Fruit fly (Drosophila melanogaster): ENCODE results near the gene sev.

The sev gene

DNA sequence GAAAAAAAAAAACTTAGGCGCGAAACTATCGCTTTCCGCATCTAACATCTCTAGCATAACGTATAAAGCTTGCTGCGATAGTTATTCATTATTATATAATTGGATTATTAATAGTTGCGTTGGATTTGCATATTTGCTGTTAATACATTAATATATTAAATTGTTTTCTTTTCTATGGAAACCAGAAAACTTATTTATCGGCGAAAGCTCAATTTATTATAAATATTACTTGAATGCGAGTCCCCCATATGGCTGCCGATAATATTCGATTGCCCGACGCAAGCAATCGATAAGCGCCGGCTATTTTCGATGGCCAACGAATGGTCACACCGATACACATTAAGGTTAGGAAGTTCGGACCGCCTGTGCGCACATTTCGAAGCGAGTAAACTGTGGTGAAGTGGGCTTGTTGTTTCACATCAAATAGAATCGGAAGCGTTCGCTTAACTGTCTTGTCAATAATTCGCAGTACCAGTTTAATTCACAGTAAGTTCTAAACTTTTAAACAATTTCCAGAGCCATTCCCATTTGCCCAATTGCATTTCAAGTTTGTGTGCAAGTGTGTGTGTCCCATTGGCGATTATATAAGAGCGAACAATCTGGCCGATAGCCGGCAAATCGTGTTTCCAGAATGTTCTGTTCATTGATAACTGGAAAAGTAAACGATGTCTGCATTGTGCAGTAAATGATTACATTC lies 22.2 kb upstream of the sev start, which contains the start of gene Hsp60A (continued):
- TF ChIP-seq CG8290 (GFP tag; optimal IDR thresholded peaks at IDR 0.05), result no peak
- no peak for TF ChIP-seq CG8290 (tag; optimal IDR thresholded peaks at IDR 0.05)
- TF ChIP-seq ems (GFP tag; optimal IDR thresholded peaks at IDR 0.05), result no peak
- TF ChIP-seq tap (tag; optimal IDR thresholded peaks at IDR 0.05), result no peak
- no peak for TF ChIP-seq fu2 (GFP tag; optimal IDR thresholded peaks at IDR 0.05)
- no peak for TF ChIP-seq CkIIα-i1 (GFP tag; IDR thresholded peaks at IDR 0.05)
- TF ChIP-seq luna (GFP tag; optimal IDR thresholded peaks at IDR 0.05), result no peak
- TF ChIP-seq CG12942 (GFP tag; optimal IDR thresholded peaks at IDR 0.05), result peak; percentile 15
- no peak for TF ChIP-seq D19B (GFP tag; optimal IDR thresholded peaks at IDR 0.05)
- peak; percentile 54 for TF ChIP-seq CG12659 (GFP tag; optimal IDR thresholded peaks at IDR 0.05)
- peak; percentile 10 for TF ChIP-seq HmgZ (tag; optimal IDR thresholded peaks at IDR 0.05)
- peak; percentile 32; the same call in 1 of the 2 replicates for TF ChIP-seq CG10959 (GFP tag; IDR thresholded peaks at IDR 0.05)
- TF ChIP-seq CG5953 (GFP tag; IDR thresholded peaks at IDR 0.05), result no peak
- no peak for TF ChIP-seq shn (GFP tag; optimal IDR thresholded peaks at IDR 0.05)
- TF ChIP-seq CG10462 (GFP tag; optimal IDR thresholded peaks at IDR 0.05), result no peak
- TF ChIP-seq Ravus (GFP tag; IDR thresholded peaks at IDR 0.05), result no peak
- no peak for TF ChIP-seq emc (GFP tag; optimal IDR thresholded peaks at IDR 0.05)
- no peak for TF ChIP-seq sim (GFP tag; IDR thresholded peaks at IDR 0.05)
- peak; percentile 49 for TF ChIP-seq sqz (GFP tag; optimal IDR thresholded peaks at IDR 0.05)
- TF ChIP-seq zfh1 (GFP tag; IDR thresholded peaks at IDR 0.05), result no peak; the same call in 2 of the 3 replicates
- no peak for TF ChIP-seq CG17612 (GFP tag; IDR thresholded peaks at IDR 0.05)
- no peak for TF ChIP-seq Kr (GFP tag; optimal IDR thresholded peaks at IDR 0.05)
- TF ChIP-seq jing (GFP tag; optimal IDR thresholded peaks at IDR 0.05), result no peak
- TF ChIP-seq kah (GFP tag; optimal IDR thresholded peaks at IDR 0.05), result no peak
- peak; percentile 75 for TF ChIP-seq amos (GFP tag; IDR thresholded peaks at IDR 0.05; ENCODE audit: partially characterized antibody)
- TF ChIP-seq CG8944 (GFP tag; optimal IDR thresholded peaks at IDR 0.05), result no peak
- no peak for TF ChIP-seq CG43689 (GFP tag; IDR thresholded peaks at IDR 0.05)
- peak; percentile 42 for TF ChIP-seq MESR4 (GFP tag; optimal IDR thresholded peaks at IDR 0.05)
- TF ChIP-seq pho (GFP tag; optimal IDR thresholded peaks at IDR 0.05), result no peak
- no peak for TF ChIP-seq ttk (GFP tag; IDR thresholded peaks at IDR 0.05)
- TF ChIP-seq CG8388 (GFP tag; optimal IDR thresholded peaks at IDR 0.05), result peak; percentile 15
- no peak for TF ChIP-seq nom (GFP tag; optimal IDR thresholded peaks at IDR 0.05)
- peak; percentile 48 for TF ChIP-seq CG13775 (GFP tag; optimal IDR thresholded peaks at IDR 0.05)
- no peak for TF ChIP-seq CG11398 (GFP tag; optimal IDR thresholded peaks at IDR 0.05)
- peak; percentile 92 for TF ChIP-seq E2f2 (GFP tag; IDR thresholded peaks at IDR 0.05)
- peak; percentile 19 for TF ChIP-seq CG3995 (GFP tag; optimal IDR thresholded peaks at IDR 0.05)
- TF ChIP-seq pum (GFP tag; optimal IDR thresholded peaks at IDR 0.05), result no peak
- peak; percentile 59 for TF ChIP-seq CG7839 (tag; optimal IDR thresholded peaks at IDR 0.05)
- no peak for TF ChIP-seq CG14667 (GFP tag; IDR thresholded peaks at IDR 0.05)
- no peak for TF ChIP-seq CG17802 (tag; optimal IDR thresholded peaks at IDR 0.05)
- no peak for TF ChIP-seq Atf-2 (GFP tag; optimal IDR thresholded peaks at IDR 0.05)
- peak; percentile 37 for TF ChIP-seq chn (GFP tag; optimal IDR thresholded peaks at IDR 0.05)
- no peak for TF ChIP-seq jigr1 (GFP tag; IDR thresholded peaks at IDR 0.05)
- 0 out of 2 replicates have a peak, but pooled peaks have one; percentile 18 for TF ChIP-seq vvl (GFP tag; IDR thresholded peaks at IDR 0.05)
- TF ChIP-seq hkb (optimal IDR thresholded peaks at IDR 0.05), result no peak
- TF ChIP-seq hkb (GFP tag; IDR thresholded peaks at IDR 0.05), result no peak
- peak; percentile 98 for TF ChIP-seq CG9437 (GFP tag; optimal IDR thresholded peaks at IDR 0.05)
- TF ChIP-seq Gsc (GFP tag; IDR thresholded peaks at IDR 0.05), result no peak
- peak; percentile 25 for TF ChIP-seq CG30020 (tag; optimal IDR thresholded peaks at IDR 0.05)
- TF ChIP-seq tgo (GFP tag; IDR thresholded peaks at IDR 0.05), result peak; percentile 42; the same call in 1 of the 3 replicates
- TF ChIP-seq Sox100B (GFP tag; optimal IDR thresholded peaks at IDR 0.05), result no peak
- TF ChIP-seq inv (GFP tag; IDR thresholded peaks at IDR 0.05; ENCODE audit: partially characterized antibody), result peak; percentile 81
